Worm (Caenorhabditis elegans): ENCODE results near the gene F14H8.2.

DNA sequence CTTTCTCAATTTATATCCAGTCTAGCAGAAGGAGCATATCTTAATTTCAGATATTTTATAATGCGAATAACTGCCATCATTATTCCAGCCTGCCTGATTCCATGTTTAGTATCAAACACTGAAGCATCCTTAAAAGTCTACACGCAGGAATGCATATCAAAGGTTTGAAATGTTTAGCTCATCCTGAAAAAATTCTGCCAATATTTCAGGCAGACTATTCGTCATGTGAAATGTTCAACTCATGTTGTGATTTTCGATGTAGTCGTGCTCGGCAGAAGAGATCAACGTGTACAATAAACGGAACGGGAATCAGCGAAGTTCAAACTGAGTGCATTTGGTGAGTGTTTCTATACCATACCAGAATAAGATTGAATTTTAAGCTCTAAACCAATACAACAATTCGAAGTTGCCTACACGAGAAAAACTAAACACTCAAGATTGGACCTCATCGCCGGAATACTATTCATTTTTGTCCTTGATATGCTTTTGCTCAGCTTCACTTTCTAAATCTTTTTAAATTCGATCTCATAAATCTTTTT is 20.6 kb downstream of the F14H8.2 start, which contains the start of gene T01C3.11:
- TF ChIP-seq tab-1 (GFP tag; IDR thresholded peaks at IDR 0.05): no peak
- no peak for TF ChIP-seq T22C8.4 (GFP tag; IDR thresholded peaks at IDR 0.05)
- TF ChIP-seq ztf-23 (GFP tag; IDR thresholded peaks at IDR 0.05): no peak
- TF ChIP-seq med-1 (GFP tag; optimal IDR thresholded peaks at IDR 0.05; ENCODE audit: insufficient read depth): no peak
- no peak for TF ChIP-seq ref-1 (GFP tag; conservative IDR thresholded peaks at IDR 0.05)
- no peak for TF ChIP-seq cog-1 (tag; optimal IDR thresholded peaks at IDR 0.05)
- no peak for TF ChIP-seq flt-1 (GFP tag; IDR thresholded peaks at IDR 0.05)
- TF ChIP-seq ztf-29 (GFP tag; IDR thresholded peaks at IDR 0.05): no peak

Data from whole organism, midembryonic.